Worm (Caenorhabditis elegans): ENCODE results near the gene Y110A2AL.9.

- TF ChIP-seq tab-1 (GFP tag; IDR thresholded peaks at IDR 0.05) (peak; percentile 64), ztf-23 (GFP tag; IDR thresholded peaks at IDR 0.05) (peak; percentile 52; the same call in 1 of the 2 replicates), med-1 (GFP tag; optimal IDR thresholded peaks at IDR 0.05; ENCODE audit: insufficient read depth) (no peak), klf-2 (GFP tag; conservative IDR thresholded peaks at IDR 0.05) (no peak), flt-1 (GFP tag; IDR thresholded peaks at IDR 0.05) (peak; percentile 81), ref-1 (GFP tag; conservative IDR thresholded peaks at IDR 0.05) (no peak), ztf-29 (GFP tag; IDR thresholded peaks at IDR 0.05) (no peak)
Observed at ce11 chrII:2859873-2860821, 6.3 kb downstream of the Y110A2AL.9 start.
